Worm (Caenorhabditis elegans): ENCODE data around the gene C04G2.10.

C04G2.10 gene

DNA sequence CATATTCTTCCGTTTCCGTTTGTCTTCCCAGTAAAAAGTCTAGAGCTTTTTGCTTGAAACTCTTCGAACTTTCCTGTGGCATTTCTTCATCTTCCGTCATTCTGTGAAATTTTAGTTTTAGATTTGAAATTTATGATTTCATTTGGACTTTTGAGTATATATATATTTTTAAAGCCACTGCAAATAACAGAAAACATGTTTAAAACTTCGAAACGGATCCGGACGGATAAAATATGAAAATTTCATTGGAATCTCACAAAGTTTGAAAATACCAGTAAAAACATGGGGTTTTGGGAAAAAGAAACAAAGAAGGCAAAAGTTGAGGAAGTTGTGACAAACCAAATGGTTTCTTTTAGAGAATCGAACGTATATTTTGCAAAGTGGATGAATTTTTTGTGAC is 33.7 kb downstream of the C04G2.10 start, which contains the start of gene pigs-1:
Gene pigs-1, minus strand, starts transcription at position 101 of the 400 bp plus-strand sequence.
- no peak for TF ChIP-seq unc-62 (GFP tag; optimal IDR thresholded peaks at IDR 0.05)

DNA sequence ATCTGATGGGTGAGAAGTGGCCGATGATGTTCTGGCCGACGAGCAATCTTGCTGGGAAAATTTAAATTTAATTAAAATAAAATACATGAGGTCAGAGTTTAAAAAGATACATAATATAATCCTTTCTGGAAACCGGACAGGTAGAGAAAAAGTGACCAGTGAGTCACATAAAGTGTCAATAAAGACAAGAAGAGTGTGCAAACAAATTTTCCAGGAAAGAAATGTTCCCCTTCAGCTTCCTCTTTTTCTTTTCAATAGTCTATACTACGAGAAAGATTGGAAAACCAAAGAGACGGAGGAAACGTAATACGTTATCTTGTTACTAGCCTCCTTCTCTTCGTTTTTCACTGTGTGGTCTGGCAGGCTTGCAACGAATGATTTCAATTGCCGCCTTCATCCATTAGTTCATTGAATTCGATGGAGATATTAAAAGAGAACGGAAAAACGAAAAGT is 35.3 kb downstream of the C04G2.10 start, which contains the start of gene tsp-12:
Gene tsp-12, minus strand, starts transcription at position 51 of the 453 bp plus-strand sequence.
- TF ChIP-seq unc-62 (GFP tag; optimal IDR thresholded peaks at IDR 0.05): no peak

DNA sequence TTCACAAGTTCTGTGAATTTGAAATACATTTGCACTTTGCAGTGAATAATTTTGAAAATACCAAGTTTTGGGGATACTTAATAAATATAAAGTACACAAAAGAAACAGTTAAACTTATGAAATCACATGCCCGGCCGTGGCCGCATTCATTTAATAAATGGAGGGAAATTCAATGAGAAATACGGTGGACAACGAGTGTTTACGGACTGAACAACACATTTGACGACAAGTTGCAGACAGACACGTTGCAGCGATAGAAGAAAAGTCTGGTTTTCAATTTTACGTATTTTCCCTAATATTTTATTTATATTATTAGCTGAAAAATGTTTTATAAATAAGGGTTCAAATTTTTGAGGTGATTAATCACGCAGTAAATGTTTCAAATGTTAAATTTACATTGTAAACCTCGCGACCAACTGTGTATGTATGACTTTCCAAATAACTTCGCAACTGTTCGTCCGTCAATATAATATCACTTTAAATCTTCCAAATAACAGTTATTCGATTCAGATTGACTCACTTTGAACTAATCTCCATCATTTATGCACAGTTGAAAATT is 36.3 kb downstream of the C04G2.10 start, which contains the start of gene copg-1:
Gene copg-1, plus strand, starts transcription at position 509 of the 559 bp plus-strand sequence.
- TF ChIP-seq unc-62 (GFP tag; optimal IDR thresholded peaks at IDR 0.05): no peak

DNA sequence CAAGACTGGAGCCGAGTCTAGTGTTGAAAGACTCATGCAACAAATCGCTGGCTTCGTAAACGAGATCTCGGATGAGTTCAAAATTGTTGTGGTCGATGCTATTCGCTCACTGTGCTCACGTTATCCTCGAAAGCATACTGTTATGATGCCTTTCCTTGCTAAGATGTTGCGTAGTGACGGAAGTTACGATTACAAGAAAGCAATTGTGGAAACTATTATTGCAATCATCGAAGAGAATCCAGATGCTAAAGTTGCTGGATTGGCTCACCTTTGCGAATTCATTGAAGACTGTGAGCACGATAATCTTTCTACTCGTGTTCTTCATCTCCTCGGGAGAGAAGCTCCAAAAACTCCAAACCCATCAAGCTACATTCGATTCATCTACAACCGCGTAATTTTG is 38.2 kb downstream of the C04G2.10 start:
- no peak for TF ChIP-seq unc-62 (GFP tag; optimal IDR thresholded peaks at IDR 0.05)

DNA sequence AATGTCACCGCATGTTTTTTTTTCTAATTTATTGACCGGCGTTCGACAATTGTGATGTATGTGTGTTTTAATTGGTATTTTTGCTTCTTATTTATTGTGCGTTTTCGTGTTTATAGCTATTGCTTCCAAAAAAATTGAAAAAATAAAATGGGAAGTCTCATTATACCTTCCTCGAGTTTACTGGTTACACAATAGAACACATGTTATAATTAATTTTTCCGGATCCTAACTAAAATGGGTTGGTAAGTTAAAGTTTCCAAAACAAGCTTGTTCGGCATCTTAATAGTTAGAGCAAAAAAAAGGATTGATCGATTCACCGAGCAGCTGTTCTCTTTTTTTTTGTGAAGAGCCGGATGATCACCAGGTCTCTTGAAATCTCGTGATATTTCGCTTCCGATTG is 40.2 kb downstream of the C04G2.10 start, which contains the start of gene ttr-54:
Gene ttr-54, plus strand, starts transcription at position 301 of the 400 bp plus-strand sequence.
- no peak for TF ChIP-seq unc-62 (GFP tag; optimal IDR thresholded peaks at IDR 0.05)

DNA sequence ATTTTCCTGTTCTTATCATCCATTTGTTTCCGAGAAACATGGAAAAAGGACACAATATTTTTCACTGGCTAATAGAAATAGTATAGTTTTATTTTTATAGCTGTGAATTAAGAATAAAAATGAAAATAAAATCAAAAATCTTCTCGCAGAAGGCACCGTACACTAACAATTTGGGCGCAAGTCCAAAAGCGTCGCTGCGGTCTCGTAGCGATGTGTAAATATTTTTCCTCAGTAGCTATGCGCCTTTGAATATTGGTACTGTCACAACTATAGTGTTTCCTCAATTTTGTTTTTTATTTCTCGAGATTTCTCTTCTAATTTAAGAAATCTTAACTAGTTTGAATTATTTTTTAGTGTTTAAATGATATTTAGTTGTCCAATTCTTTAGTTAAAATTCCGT is 41.8 kb downstream of the C04G2.10 start:
- no peak for TF ChIP-seq unc-62 (GFP tag; optimal IDR thresholded peaks at IDR 0.05)

DNA sequence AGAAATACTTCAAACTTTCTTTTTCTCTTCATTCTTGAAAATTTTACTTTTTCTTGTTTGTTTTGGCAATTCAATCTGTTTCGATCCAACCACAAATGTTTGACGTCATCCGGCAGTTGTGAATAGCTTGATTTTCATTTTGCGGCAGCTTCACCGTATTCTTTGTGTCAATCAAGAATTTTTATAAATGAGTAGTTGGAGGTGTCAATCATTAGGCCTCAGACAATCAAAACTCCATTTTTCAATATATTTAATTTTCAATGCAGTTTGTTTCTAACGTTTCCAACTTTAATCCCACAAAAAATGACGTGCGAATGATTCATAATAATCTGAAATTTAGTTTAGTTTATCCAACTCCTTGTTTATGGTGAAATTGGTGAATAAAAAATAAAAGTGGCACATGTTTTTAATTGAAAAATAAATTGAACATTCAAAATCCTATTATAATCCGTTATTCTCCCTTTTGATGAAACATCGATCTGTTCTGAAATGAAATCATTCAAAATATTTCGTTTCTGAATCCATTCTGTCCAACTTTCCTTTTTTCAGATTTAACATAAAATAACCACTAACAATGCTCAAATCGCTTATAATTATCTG is 42.3 kb downstream of the C04G2.10 start, which contains the start of gene ttr-53:
Gene ttr-53, plus strand, starts transcription at position 550 of the 600 bp plus-strand sequence.
- TF ChIP-seq unc-62 (GFP tag; optimal IDR thresholded peaks at IDR 0.05): no peak

DNA sequence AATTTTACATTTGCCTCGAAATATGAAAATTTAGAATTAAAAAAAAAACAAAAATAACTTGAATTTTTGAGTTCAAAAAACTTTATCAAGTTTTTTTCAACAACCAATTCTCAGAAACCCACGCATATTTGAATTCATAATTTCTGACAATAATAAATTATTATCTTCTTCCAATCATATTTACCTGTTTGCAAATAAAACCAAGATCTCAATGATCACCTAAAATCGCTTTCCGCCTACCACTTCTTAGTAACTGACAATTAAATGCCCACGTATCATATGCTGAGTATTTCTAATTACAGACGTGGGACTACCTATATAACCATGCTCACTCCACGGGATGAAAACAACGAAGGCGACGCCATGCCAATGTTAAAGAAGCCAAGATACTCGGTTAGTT is 46.5 kb downstream of the C04G2.10 start, which contains the start of gene pps-1:
Gene pps-1, plus strand, starts transcription at position 301 of the 400 bp plus-strand sequence.
- no peak for TF ChIP-seq unc-62 (GFP tag; optimal IDR thresholded peaks at IDR 0.05)

DNA sequence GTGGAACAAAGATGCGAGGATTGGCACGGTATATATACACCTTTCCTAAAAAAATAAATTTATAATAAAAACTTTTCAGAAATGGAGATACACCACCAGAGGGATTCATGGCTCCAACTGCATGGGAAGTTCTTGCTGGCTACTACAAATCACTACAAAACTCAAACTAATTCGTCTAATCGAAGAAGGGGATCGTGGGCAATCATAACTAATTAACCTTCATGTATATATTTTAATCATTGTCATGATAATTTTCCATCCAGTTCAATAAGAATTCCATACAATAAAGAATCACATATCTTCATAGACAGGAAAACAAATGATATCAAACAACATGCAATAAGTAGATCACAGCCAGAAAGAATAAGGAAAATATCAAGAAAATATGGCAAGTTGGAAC is 48.8 kb downstream of the C04G2.10 start:
- no peak for TF ChIP-seq unc-62 (GFP tag; optimal IDR thresholded peaks at IDR 0.05)
